Worm (Caenorhabditis elegans) whole organism, late embryonic: ENCODE data around the gene C24H12.4.
A peak's percentile ranks its signal among the peaks of the same experiment; 100 is the strongest.

Experiments used
- C08G9.2 ChIP-seq: sonication (generic microtip); optimal IDR thresholded peaks from 2 replicates; lab custom pipeline; 2016; ENCODE audit warnings: mild to moderate bottlenecking, missing genetic modification characterization, moderate library complexity, missing compliant biosample characterization
- K02D7.2 ChIP-seq: sonication (generic microtip); optimal IDR thresholded peaks from 2 replicates; lab custom pipeline; 2017; ENCODE audit warnings: mild to moderate bottlenecking, missing genetic modification characterization, missing compliant biosample characterization
- K09A11.1 ChIP-seq: sonication (generic microtip); optimal IDR thresholded peaks from 2 replicates; lab custom pipeline; 2017; ENCODE audit warnings: antibody characterized with exemption, mild to moderate bottlenecking, missing genetic modification characterization, missing compliant biosample characterization; ENCODE audit not compliant: insufficient read depth
- Y22D7AL.16 ChIP-seq: sonication (generic microtip); optimal IDR thresholded peaks from 2 replicates; lab custom pipeline; 2016; ENCODE audit warnings: missing genetic modification characterization, missing compliant biosample characterization
- ahr-1 ChIP-seq: sonication (generic microtip); optimal IDR thresholded peaks from 2 replicates; lab custom pipeline; 2016; ENCODE audit warnings: missing genetic modification characterization, missing compliant biosample characterization
- ceh-31 ChIP-seq: sonication (generic microtip); optimal IDR thresholded peaks from 2 replicates; lab custom pipeline; 2016; ENCODE audit warnings: missing genetic modification characterization, missing compliant biosample characterization
- ceh-45 ChIP-seq: fragments of 200-800 bp; sonication (Bioruptor generic); IDR thresholded peaks from 2 replicates; pipeline ENCODE4 v1.3.6; 2022; ENCODE audit warnings: missing genetic modification reagents, missing genetic modification characterization, missing compliant biosample characterization
- ceh-6 ChIP-seq: fragments of 200-800 bp; sonication (Bioruptor generic); optimal IDR thresholded peaks from 2 replicates; lab custom pipeline; 2018; ENCODE audit warnings: mild to moderate bottlenecking, missing genetic modification characterization, missing compliant biosample characterization
- dmd-4 ChIP-seq: sonication (generic microtip); optimal IDR thresholded peaks from 2 replicates; lab custom pipeline; 2016; ENCODE audit warnings: borderline replicate concordance, missing genetic modification characterization, missing compliant biosample characterization
- elt-2 ChIP-seq: sonication (generic microtip); optimal IDR thresholded peaks from 2 replicates; lab custom pipeline; 2016; ENCODE audit warnings: missing genetic modification reagents, missing genetic modification characterization, missing compliant biosample characterization
- fkh-10 ChIP-seq: fragments of 150-350 bp; optimal IDR thresholded peaks from 2 replicates; lab custom pipeline; 2014; ENCODE audit warnings: missing biosample characterization, missing genetic modification reagents, missing genetic modification characterization
- hlh-13 ChIP-seq: fragments of 200-800 bp; sonication (Bioruptor generic); optimal IDR thresholded peaks from 2 replicates; lab custom pipeline; 2018; ENCODE audit warnings: mild to moderate bottlenecking, missing genetic modification characterization, missing compliant biosample characterization
- hlh-15 ChIP-seq: sonication (generic microtip); optimal IDR thresholded peaks from 2 replicates; lab custom pipeline; 2016; ENCODE audit warnings: missing genetic modification characterization, missing compliant biosample characterization
- hlh-30 ChIP-seq: sonication (generic microtip); optimal IDR thresholded peaks from 2 replicates; lab custom pipeline; 2017; ENCODE audit warnings: antibody characterized with exemption, missing genetic modification characterization, missing compliant biosample characterization; ENCODE audit not compliant: insufficient read depth
- hlh-8 ChIP-seq: sonication (generic microtip); optimal IDR thresholded peaks from 2 replicates; lab custom pipeline; 2016; ENCODE audit warnings: missing genotype, missing genetic modification characterization, missing compliant biosample characterization
- lin-11 ChIP-seq: fragments of 200-800 bp; sonication (Bioruptor generic); optimal IDR thresholded peaks from 2 replicates; lab custom pipeline; 2018; ENCODE audit warnings: mild to moderate bottlenecking, missing genetic modification characterization, missing compliant biosample characterization
- madf-2 ChIP-seq: sonication (generic microtip); optimal IDR thresholded peaks from 2 replicates; lab custom pipeline; 2017; ENCODE audit warnings: missing genetic modification characterization, missing compliant biosample characterization
- nfya-1 ChIP-seq: sonication (generic microtip); optimal IDR thresholded peaks from 2 replicates; lab custom pipeline; 2017; ENCODE audit warnings: missing genetic modification characterization, mild to moderate bottlenecking, missing compliant biosample characterization, antibody characterized with exemption, moderate library complexity
- pag-3 ChIP-seq: sonication (generic microtip); optimal IDR thresholded peaks from 2 replicates; lab custom pipeline; 2016; ENCODE audit warnings: missing compliant biosample characterization, missing genetic modification characterization, borderline replicate concordance
- pha-2 ChIP-seq: sonication (generic microtip); optimal IDR thresholded peaks from 2 replicates; lab custom pipeline; 2017; ENCODE audit warnings: mild to moderate bottlenecking, missing genetic modification characterization, missing compliant biosample characterization
- ref-2 ChIP-seq: sonication (generic microtip); optimal IDR thresholded peaks from 2 replicates; lab custom pipeline; 2016; ENCODE audit warnings: missing genetic modification characterization, missing compliant biosample characterization
- sdc-2 ChIP-seq: sonication (generic microtip); optimal IDR thresholded peaks from 2 replicates; lab custom pipeline; 2016; ENCODE audit warnings: missing genotype, missing genetic modification characterization, missing compliant biosample characterization
- tbx-2 ChIP-seq: sonication (generic microtip); optimal IDR thresholded peaks from 2 replicates; lab custom pipeline; 2016; ENCODE audit warnings: missing genetic modification characterization, missing compliant biosample characterization
- tbx-7 ChIP-seq: sonication (generic microtip); optimal IDR thresholded peaks from 2 replicates; lab custom pipeline; 2016; ENCODE audit warnings: missing genotype, missing genetic modification characterization, missing compliant biosample characterization
- ttx-3 ChIP-seq: sonication (generic microtip); optimal IDR thresholded peaks from 2 replicates; lab custom pipeline; 2016; ENCODE audit warnings: missing genetic modification reagents, missing genetic modification characterization, missing compliant biosample characterization
- unc-3 ChIP-seq, 2 experiments: fragments of 200-800 bp in 1 of 2; sonication (Bioruptor generic) in 1 of 2; sonication (generic microtip) in 1 of 2; conservative IDR thresholded peaks in 1 of 2; optimal IDR thresholded peaks in 1 of 2; 2 replicates each; pipeline versions ENCODE4 v1.3.6 to Lab custom; 2016 to 2022; ENCODE audit warnings: missing compliant biosample characterization in 2 of 2, missing genetic modification characterization in 2 of 2, missing genetic modification reagents in 1 of 2
- unc-42 ChIP-seq: sonication (generic microtip); optimal IDR thresholded peaks from 2 replicates; lab custom pipeline; 2016; ENCODE audit warnings: missing genotype, missing genetic modification characterization, missing compliant biosample characterization
- unc-55 ChIP-seq: sonication (generic microtip); optimal IDR thresholded peaks from 2 replicates; lab custom pipeline; 2017; ENCODE audit warnings: missing biosample characterization, missing genetic modification reagents, missing genetic modification characterization
- unc-86 ChIP-seq: sonication (generic microtip); optimal IDR thresholded peaks from 2 replicates; lab custom pipeline; 2016; ENCODE audit warnings: missing genetic modification characterization, missing compliant biosample characterization
- zip-5 ChIP-seq: sonication (generic microtip); optimal IDR thresholded peaks from 2 replicates; lab custom pipeline; 2016; ENCODE audit warnings: missing genetic modification characterization, missing compliant biosample characterization

The C24H12.4 gene

DNA sequence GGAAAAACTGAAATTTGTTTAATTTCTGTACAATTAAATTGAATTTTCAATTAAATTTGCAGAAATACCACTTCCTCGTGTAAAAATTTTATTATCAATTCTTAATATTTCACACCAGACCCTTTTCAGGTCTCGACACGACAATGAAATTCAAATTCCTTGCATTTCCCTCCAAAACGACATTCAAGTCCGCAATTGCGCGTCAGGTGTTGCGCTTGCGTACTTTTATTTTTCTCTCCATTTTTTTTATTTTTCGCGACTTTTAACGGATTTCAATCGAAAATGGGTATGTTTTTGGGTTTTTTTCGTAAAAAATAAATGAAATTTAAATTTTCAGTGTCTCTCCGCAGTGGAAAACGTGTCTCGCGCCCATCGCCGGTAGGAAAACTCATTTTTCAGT, 25.1 kb upstream of the C24H12.4 start, which contains the start of gene C03H5.3:
Gene C03H5.3 (plus strand): TSS at position 132 of the 400 bp plus-strand sequence.
- no peak for TF ChIP-seq nfya-1
- TF ChIP-seq fkh-10 (GFP tag; lab: Kevin White, UChicago) = no peak
- TF ChIP-seq tbx-2 = no peak
- no peak for TF ChIP-seq Y22D7AL.16
- TF ChIP-seq lin-11 (tag; lab: Kevin White, UChicago) = no peak
- no peak for TF ChIP-seq hlh-30 (tag; lab: Kevin White, UChicago)

DNA sequence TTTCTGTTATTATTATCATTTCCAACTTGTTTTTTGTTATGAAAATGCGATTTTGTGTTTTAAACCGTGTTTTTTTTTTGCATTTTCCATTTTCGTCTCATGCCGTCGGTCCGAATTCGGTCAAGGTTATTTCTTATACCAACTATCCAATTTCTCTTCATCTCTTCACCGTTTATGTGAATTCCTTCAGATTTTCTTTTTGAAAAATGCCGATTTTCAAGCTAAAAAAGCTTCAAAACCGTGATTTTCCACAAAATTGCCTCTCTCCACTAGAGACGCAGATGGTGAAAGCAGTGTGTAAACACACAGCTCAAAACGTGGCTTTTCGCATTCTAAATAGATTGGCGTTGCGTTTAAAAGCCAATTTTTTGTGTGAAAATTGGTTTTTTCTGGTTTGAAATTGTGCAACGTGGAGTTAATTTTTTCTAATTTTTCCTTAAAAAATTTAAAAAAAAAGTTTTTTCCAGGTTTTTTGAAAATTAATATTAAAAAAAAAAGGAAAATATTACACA, 23.1 kb upstream of the C24H12.4 start:
- peak; percentile 15 for TF ChIP-seq elt-2
- no peak for TF ChIP-seq pha-2 (tag; lab: Kevin White, UChicago)

DNA sequence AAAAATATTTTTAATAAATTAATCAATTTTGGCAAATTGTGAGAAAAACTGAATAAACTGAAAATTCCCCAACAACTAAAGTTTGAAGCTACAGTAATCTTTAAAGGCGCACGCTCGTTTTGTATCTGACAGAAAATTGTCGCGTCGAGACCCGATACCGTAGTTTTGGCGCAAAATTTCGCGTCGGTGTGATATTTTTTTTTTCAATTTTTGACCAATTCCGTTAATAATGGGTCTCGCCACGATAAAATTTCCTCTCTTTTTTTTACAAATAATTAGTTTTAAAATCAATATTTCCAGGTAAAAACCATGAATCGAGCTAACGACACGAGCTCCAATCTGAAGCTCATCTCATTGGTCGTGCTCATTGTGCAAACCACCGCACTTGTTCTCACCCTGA, 22.5 kb upstream of the C24H12.4 start, which contains the start of gene nstp-4:
Gene nstp-4 (plus strand): TSS at position 301 of the 400 bp plus-strand sequence.
- TF ChIP-seq ttx-3 = no peak

DNA sequence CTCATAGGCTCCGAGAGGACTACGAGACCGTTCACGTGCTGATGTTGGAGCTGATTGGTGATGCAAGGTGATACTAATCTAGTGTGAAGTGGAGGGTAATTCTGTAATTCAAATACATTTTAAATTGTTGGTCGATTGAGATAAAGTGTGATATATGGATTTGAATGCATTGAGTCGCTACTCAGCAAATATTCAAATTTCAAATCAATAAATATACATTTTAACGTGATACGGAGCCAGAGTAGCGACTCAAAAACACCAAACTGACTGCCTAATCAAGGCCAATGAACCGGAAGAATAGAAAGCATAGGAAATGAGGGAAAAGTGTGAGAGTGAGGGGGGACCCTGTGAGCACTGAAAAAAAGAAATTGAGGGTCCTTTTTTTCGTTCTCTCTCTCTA, 11.7 kb upstream of the C24H12.4 start, which contains the start of gene C03H5.6:
Gene C03H5.6 (minus strand): TSS at position 101 of the 400 bp plus-strand sequence.
- TF ChIP-seq C08G9.2 = no peak
- TF ChIP-seq madf-2 (tag; lab: Kevin White, UChicago) = no peak
- no peak for TF ChIP-seq hlh-8 (tag; lab: Kevin White, UChicago)
- no peak for TF ChIP-seq fkh-10 (GFP tag; lab: Kevin White, UChicago)
- TF ChIP-seq pag-3 (tag; lab: Kevin White, UChicago) = no peak
- TF ChIP-seq hlh-15 (tag; lab: Kevin White, UChicago) = no peak
- TF ChIP-seq tbx-7 = no peak
- no peak for TF ChIP-seq sdc-2 (tag; lab: Kevin White, UChicago)
- TF ChIP-seq K02D7.2 (tag; lab: Kevin White, UChicago) = no peak
- TF ChIP-seq, all 69 proteins: peak for 0

DNA sequence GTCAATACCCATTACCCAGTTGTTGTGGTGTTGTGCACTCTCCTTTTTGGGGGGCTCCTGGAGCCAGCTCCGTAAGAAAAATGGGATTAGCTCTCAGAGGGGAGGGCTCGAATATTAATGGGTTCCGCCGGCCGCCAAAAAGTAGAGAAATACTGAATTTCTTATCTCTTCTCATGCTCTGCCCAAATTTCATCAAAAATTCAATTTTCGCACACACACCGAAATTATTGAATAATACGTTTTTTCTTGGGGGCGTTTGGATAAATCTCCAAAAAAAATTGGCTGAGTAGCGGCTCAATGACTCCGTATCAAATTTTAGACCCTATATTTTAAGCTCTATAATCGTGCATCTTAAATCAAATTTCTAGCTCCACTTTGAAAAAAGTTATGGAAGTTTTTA, 10.9 kb upstream of the C24H12.4 start:
- TF ChIP-seq unc-42 (tag; lab: Kevin White, UChicago) (peak; percentile 81), unc-55 (GFP tag; lab: Kevin White, UChicago) (no peak)

DNA sequence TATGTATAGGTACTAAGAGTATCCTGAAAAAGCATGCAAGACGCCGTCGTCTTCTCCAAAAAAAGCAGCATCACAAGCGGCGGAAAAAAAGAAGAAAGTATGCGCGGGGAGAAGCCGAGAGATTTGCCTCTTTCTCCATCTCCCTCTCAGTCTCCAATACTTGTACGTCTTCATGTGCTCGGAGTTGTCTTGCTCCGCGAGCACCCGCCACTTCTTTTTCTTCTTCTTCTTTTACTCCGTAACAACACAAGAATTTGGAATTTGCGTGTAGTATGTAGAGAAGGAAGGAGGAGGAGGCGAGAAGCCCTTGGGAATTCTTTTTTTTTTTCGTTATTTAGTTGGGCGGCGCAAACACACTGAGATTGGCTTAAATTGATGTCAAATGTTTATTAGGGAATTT, 9.8 kb upstream of the C24H12.4 start:
- TF ChIP-seq unc-3 (GFP tag; conservative IDR thresholded peaks at IDR 0.05; lab: Robert Waterston, UW) (0 out of 2 replicates have a peak, but pooled peaks have one; percentile 7), unc-3 (tag; optimal IDR thresholded peaks at IDR 0.05; lab: Kevin White, UChicago) (peak; percentile 63), pha-2 (tag; lab: Kevin White, UChicago) (no peak), hlh-13 (GFP tag; lab: Kevin White, UChicago) (no peak), nfya-1 (peak; percentile 8), Y22D7AL.16 (no peak), unc-42 (tag; lab: Kevin White, UChicago) (peak; percentile 41), ceh-31 (tag; lab: Kevin White, UChicago) (peak; percentile 9)

DNA sequence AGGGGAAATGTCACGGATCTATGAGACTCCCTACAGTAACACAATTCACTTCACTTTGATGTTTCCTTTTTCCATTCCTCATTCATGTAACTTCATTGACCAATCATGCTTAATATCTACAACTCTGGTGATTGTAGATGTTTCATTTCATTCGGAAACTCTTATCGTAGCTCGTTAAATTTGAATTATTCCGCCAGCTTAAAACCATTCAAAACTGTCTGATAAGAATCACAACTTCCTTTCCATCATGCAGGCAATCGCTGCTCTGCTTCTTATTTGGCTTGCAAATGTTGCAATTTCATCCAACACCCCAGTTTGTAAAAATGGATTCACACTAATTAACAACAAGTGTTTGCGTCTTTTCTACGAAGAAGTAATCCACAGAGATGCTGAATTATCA, 8.6 kb upstream of the C24H12.4 start, which contains the start of gene clec-10:
Gene clec-10 (plus strand): TSS at position 244 of the 400 bp plus-strand sequence.
- TF ChIP-seq unc-86 (tag; lab: Kevin White, UChicago) (no peak), ahr-1 (no peak), ceh-6 (GFP tag; lab: Kevin White, UChicago) (no peak), dmd-4 (tag; lab: Kevin White, UChicago) (no peak), zip-5 (tag; lab: Kevin White, UChicago) (no peak), ref-2 (tag; lab: Kevin White, UChicago) (no peak), fkh-10 (GFP tag; lab: Kevin White, UChicago) (no peak), ceh-45 (GFP tag; lab: Robert Waterston, UW) (no peak), K09A11.1 (tag; lab: Kevin White, UChicago) (no peak), tbx-2 (no peak)
